Worm (Caenorhabditis elegans) whole organism, young adult: ENCODE data around the gene unc-5.

ENCODE experiments used
- bed-2 ChIP-seq: fragments of 200-800 bp; sonication (Bioruptor generic); IDR thresholded peaks from 2 replicates; pipeline ENCODE4 v1.3.6; 2022; ENCODE audit warnings: missing genetic modification reagents, missing genetic modification characterization, missing compliant biosample characterization
- ceh-40 ChIP-seq: fragments of 200-800 bp; sonication (Bioruptor generic); IDR thresholded peaks from 2 replicates; pipeline ENCODE4 v1.3.6; 2022; ENCODE audit warnings: missing genetic modification characterization, missing compliant biosample characterization
- hlh-26 ChIP-seq: fragments of 200-800 bp; sonication (Bioruptor generic); conservative IDR thresholded peaks from 2 replicates; pipeline ENCODE4 v1.3.6; 2022; ENCODE audit warnings: missing genetic modification reagents, missing genetic modification characterization, missing compliant biosample characterization
- lag-1 ChIP-seq: fragments of 200-800 bp; sonication (Bioruptor generic); IDR thresholded peaks from 2 replicates; pipeline ENCODE4 v1.3.6; 2022; ENCODE audit warnings: missing genetic modification reagents, missing genetic modification characterization, missing compliant biosample characterization
- lin-35 ChIP-seq, 3 experiments: fragments of 150-350 bp in 2 of 3; sonication (generic microtip) in 1 of 3; optimal IDR thresholded peaks; 2 replicates each; lab custom pipeline; 2014 to 2018; ENCODE audit warnings: missing biosample characterization in 3 of 3, missing genetic modification characterization in 3 of 3, missing genetic modification reagents in 3 of 3
- lsl-1 ChIP-seq: fragments of 200-800 bp; sonication (Bioruptor generic); optimal IDR thresholded peaks from 2 replicates; lab custom pipeline; 2018; ENCODE audit warnings: mild to moderate bottlenecking, missing genetic modification characterization, moderate library complexity, missing compliant biosample characterization
- unc-62 ChIP-seq: fragments of 150-350 bp; optimal IDR thresholded peaks from 2 replicates; lab custom pipeline; 2014; ENCODE audit warnings: missing biosample characterization, missing genetic modification reagents, missing genetic modification characterization

DNA sequence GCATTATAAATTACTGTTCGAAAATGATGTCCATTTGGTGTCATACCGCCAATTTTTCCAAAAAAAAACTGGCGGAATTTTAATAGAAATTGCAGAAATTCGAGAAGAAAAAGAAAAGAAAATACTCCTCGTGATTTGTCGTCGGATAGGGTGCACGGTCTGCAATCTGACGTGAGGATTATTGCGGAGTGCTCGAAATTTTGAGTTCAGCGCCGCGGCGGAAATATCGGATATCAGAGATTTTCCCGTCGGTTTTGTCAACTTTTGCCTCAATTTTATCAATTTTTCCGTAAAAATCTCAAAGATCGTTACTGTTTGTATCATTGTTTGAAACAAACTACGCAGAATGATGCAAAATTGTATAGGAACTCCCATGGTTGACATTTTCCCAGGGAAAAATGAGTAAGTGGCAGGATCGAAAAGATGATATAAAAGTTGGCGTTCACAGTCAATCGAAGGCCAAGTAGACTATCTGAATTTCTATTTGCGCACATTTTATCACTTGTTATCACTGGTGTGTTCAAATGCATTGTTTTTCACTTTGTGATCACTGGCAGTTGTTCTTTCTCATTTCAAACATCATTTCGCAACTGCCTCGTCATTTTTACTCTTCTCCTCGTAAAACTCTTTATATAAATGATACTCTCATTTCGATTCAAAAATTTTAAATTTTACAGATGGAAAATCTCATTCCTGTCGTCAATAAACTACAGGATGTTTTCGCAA, 9.8 kb upstream of the unc-5 start, which contains the start of the genes fem-1 and drp-1:
- TF ChIP-seq ceh-40 (GFP tag; lab: Robert Waterston, UW), result no peak
- no peak for TF ChIP-seq hlh-26 (GFP tag; lab: Robert Waterston, UW)
- TF ChIP-seq lsl-1 (GFP tag; lab: Kevin White, UChicago), result no peak
- no peak for TF ChIP-seq unc-62
- TF ChIP-seq bed-2 (GFP tag; lab: Robert Waterston, UW), result no peak
- no peak for TF ChIP-seq lin-35 (GFP tag; optimal IDR thresholded peaks at IDR 0.05; lab: Kevin White, UChicago)
- no peak for TF ChIP-seq lag-1 (GFP tag; lab: Robert Waterston, UW)
